Fruit fly (Drosophila melanogaster) whole organism: Measurements from ENCODE around the gene HHEX.

ENCODE experiments used
- CG8478 ChIP-seq: fragments of >200 bp; optimal IDR thresholded peaks from 2 replicates; lab custom pipeline; 2018; ENCODE audit warnings: inconsistent platforms
- Dll ChIP-seq: fragments of >200 bp; optimal IDR thresholded peaks from 2 replicates; lab custom pipeline; 2017
- EcR ChIP-seq, 2 experiments: fragments of >200 bp; optimal IDR thresholded peaks; 2 replicates each; lab custom pipeline; 2017; ENCODE audit warnings: missing biosample characterization in 2 of 2, missing genetic modification characterization in 2 of 2, missing genetic modification reagents in 2 of 2
- pan ChIP-seq: fragments of >200 bp; optimal IDR thresholded peaks from 2 replicates; lab custom pipeline; 2017
- psq ChIP-seq: fragments of >200 bp; optimal IDR thresholded peaks from 2 replicates; lab custom pipeline; 2017
- usp ChIP-seq: fragments of >200 bp; optimal IDR thresholded peaks from 2 replicates; lab custom pipeline; 2017; ENCODE audit warnings: missing biosample characterization, missing genetic modification characterization, mixed read lengths

The HHEX gene

DNA sequence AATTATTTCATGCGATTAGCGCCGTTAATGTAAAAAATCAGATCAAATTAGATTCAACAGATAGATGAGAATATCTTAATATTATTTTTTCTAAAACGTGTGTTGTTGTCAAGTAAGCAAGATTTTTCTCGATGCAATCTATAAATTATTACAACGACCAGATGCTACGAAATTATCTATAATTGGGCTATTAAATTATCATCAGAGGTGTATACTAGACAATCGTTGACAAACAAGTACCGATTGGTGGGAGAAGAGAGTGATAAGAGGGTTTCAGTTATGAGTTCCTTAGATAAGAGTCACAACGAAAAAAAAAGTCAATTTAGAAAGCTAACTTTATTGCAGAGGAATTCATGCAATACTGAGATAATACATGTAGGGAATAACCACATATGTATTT lies 13.2 kb downstream of the HHEX start:
- TF ChIP-seq psq (lab: Kevin White, UChicago) (no peak), CG8478 (lab: Kevin White, UChicago) (no peak), EcR (GFP tag; optimal IDR thresholded peaks at IDR 0.05; lab: Kevin White, UChicago) (no peak), usp (GFP tag; lab: Kevin White, UChicago) (no peak), pan (lab: Kevin White, UChicago) (no peak), Dll (lab: Kevin White, UChicago) (no peak)

DNA sequence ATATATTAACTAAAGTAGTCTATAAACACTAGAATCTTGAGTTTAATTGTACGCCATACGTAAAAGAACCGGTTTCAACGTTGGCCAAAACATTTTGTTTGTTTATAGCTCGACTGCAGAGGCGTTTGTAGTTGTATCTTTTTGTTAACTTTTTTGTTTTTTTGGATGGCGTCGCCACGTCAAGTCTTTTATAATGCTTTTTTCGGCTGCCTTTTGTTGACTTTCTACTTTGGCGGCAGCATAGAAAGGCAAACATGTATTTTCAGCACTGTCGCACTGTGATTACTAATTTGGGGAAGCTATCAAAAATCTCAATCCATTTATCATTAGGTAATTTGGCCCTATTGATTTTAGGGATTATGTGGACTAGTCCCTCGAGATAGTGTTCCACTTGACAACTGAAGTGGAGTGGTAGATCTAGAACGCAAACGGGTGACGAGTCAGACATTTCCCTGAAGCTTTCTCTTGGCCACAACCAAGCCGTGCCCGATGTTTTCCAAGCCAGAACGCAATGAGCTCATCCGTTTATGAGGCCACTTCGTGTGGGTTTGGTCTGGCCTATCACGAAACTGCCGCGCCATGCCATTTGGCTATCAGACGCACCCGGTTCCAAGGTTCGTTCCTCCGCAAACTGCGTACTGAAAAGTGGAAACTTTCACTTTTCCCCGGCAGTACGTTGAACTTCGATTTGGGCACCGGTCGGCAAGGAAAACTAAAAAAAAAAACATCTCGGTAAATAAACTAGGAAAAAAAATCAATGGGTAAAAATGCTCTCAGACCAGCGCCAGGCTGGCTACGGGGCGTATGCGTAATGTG lies 14.0 kb downstream of the HHEX start:
- TF ChIP-seq usp (GFP tag; lab: Kevin White, UChicago) (no peak), CG8478 (lab: Kevin White, UChicago) (no peak), EcR (GFP tag; optimal IDR thresholded peaks at IDR 0.05; lab: Kevin White, UChicago) (no peak), pan (lab: Kevin White, UChicago) (no peak), psq (lab: Kevin White, UChicago) (no peak), Dll (lab: Kevin White, UChicago) (no peak)

DNA sequence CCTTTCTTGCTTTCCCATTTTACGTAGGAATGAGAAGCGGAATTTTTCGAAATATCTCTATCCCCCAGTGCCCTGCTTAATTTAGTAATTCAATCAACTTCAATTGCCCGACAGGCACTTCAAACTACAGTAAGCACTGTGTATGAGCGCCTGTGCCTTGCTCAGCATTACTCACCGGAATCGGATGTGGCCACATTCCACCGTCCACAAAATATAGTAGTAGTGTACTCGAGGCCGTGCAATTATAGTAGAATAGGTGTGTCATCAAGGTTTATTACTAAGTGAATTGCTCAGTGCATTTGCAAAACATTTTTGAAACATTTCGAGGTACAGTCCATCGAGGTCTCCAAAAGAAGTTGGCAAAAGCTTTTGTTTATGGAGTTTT lies 15.0 kb downstream of the HHEX start:
- TF ChIP-seq usp (GFP tag; lab: Kevin White, UChicago) (no peak), EcR (GFP tag; optimal IDR thresholded peaks at IDR 0.05; lab: Kevin White, UChicago) (no peak), Dll (lab: Kevin White, UChicago) (no peak), pan (lab: Kevin White, UChicago) (no peak), psq (lab: Kevin White, UChicago) (no peak), CG8478 (lab: Kevin White, UChicago) (no peak)

DNA sequence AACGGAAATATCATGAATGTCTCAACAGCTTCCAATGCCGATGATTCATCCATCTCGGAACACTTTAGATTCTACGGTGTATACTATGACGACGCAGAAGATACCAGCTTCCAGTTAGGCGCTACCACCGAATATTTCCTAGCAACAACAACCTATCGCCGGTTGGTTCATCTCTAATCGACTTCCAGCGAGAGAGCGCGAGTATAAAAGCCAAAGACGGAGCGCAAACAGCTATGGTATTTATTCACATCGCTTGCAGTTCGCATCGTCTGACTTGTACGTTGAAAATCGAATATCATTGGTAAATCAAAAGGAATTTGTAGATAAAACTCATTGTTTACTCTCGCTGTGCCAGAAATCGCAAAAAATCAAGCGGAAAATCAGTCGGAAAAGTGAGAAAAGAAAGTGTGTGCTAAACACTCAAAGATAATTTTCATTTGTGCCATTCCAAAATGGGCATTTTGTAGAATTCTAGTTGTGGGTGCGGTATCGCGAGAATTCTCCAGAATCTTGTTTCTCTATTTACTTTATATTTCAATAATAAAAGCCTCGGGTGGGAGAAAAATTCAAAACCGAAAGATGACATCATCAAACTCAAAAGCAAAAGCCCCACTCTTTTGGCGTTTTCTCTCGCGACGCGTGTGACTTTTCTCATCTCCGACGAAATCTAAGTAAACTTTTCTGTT lies 15.6 kb downstream of the HHEX start, which contains the start of gene AnxB9:
Gene AnxB9, plus strand, starts transcription at position 232 of the 686 bp plus-strand sequence.
- TF ChIP-seq psq (lab: Kevin White, UChicago) (no peak), CG8478 (lab: Kevin White, UChicago) (no peak), usp (GFP tag; lab: Kevin White, UChicago) (no peak), Dll (lab: Kevin White, UChicago) (no peak), EcR (GFP tag; optimal IDR thresholded peaks at IDR 0.05; lab: Kevin White, UChicago) (no peak), pan (lab: Kevin White, UChicago) (no peak)

DNA sequence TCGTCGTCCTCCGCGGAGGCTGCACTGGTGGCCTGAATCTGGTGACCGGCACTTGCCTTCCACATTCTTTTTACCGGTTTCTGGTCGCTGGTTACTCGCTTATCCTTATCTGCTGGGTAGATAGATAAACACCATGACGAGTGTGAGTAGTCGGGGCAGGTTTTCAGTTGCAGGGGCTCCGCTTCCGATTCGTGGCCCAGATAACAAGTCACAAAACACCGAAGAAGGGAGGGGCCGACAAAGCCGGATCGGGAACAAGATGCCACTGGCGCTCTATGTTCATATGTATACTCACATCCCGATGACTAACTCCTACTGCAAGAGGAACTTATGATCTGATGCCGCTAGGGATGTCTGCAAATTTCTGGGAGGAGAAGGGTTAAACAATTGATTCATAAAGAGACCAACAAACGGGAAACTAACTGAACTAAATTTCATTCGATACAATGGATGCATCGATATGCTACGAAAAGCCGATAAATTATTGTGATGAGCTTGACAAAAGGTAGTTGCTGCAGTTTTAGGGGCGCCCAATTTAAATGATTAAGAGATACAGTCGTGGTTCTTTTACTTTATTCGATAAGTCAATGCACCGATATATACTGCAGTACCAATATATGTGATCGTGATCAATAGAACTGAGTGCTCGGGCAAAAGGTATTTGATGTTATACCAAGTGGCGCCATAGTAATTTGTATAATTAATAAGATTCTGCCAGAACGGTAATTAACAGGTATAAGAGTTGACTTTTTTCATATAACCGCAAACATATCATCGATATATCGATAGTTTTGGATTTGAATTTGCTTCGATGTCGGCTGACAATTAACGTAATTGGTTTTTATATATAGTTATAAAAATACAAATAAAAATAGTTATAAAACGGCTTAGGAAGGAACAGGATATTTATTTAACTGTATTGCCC lies 16.5 kb downstream of the HHEX start, which contains the start of gene Cortactin:
Gene Cortactin, minus strand, starts transcription at position 472 of the 925 bp plus-strand sequence.
- no peak for TF ChIP-seq CG8478 (lab: Kevin White, UChicago)
- no peak for TF ChIP-seq EcR (GFP tag; optimal IDR thresholded peaks at IDR 0.05; lab: Kevin White, UChicago)

DNA sequence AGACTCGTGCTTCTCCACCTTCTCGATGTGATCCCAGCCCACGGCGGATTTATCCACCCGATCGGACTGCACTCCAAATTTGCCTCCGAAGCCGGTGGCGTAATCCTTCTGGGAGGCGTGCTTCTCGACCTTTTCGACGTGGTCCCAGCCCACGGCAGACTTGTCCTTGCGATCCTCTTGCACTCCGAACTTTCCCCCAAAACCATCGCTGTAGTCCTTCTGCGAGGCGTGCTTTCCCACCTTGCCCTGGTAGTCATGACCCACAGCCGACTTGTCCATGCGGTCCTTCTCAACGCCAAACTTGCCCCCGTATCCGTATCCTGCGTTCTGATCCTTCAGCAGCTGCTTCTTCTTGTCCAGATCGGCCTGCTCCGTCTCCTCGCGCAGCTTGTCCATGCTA lies 17.3 kb downstream of the HHEX start:
- no peak for TF ChIP-seq psq (lab: Kevin White, UChicago)
- no peak for TF ChIP-seq usp (GFP tag; lab: Kevin White, UChicago)
- TF ChIP-seq EcR (GFP tag; optimal IDR thresholded peaks at IDR 0.05; lab: Kevin White, UChicago): no peak
- no peak for TF ChIP-seq Dll (lab: Kevin White, UChicago)
- TF ChIP-seq pan (lab: Kevin White, UChicago): no peak
- no peak for TF ChIP-seq CG8478 (lab: Kevin White, UChicago)

DNA sequence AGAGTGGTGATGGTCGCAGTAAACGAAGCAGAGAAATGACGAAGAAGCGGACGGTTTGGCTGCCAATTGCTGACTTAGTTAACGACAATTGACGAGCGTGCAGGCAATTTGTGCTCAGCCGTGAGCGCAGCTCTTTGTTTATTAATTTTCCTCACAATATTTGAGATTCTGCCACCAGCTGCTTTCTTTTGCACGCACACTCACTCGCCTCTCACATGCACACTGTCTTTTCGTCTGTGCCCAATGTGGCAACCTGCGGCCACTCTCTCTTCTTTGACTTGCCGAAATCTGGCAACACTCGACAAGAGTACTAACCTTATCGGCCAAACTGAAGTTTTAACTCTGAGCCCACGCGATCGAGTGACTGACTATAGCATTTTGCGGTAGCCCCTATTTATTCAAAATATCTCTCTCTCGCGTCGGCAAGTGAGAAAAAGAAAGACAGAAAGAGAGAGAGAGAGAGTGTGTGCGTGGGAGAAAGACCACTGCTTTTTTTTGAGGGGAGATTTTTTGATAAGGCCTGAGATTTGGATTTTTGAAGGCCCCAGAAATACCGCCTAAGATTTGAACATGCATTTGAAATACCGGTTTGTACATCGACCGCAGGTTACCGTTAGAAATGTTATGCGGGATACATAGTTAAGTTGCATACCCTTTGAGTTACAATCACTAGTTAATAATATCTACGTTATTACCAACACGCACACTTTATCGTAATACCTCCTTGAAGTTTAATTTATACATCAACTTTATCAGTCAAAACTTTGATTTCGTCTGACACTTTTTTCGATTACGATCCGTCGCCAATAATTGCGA lies 20.1 kb downstream of the HHEX start, which contains the start of gene Mvl:
Gene Mvl, minus strand, starts transcription at position 371 of the 816 bp plus-strand sequence.
- TF ChIP-seq psq (lab: Kevin White, UChicago): no peak
- peak in 1 of 2 experiments; percentile 60 for TF ChIP-seq EcR (GFP tag; optimal IDR thresholded peaks at IDR 0.05; lab: Kevin White, UChicago)

DNA sequence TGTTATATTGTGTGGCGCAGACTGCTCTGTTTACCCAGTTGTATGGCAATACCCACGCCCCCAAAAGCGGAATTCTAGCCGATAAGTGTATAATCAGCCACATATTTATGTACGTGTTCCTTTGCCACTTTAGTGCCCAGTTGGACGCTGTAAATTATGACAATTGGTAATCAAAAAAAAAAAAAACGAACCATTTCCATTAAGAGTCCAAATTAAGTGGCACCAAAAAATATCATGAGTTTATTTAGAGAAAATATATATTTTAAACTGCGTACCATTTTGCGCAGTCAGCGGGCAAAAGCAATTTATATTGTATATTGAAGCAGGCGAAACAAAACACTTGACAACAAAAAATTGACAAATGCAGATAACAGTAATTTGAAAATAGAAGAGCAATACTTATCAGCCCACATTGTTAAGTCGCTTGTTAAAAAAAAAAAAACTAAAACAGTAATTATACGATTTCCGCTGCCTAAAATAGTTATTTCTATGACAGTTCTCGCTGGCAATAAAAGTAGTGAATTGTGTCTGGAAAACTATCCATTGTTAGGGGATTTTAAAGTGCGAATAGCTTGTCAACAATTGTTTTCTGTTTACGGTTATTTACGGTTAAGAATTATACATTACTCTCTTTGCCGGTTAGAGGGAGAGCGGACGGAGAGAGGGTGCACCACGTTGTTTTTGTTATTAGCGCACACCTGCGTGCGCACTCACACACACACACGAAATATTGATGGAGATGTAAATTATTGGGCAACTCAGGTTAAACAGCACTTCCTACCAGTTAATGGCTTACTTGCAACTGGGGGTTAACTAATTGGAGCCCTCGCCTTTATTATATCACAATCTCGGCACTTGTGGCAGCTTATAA lies 21.0 kb downstream of the HHEX start:
- TF ChIP-seq EcR (GFP tag; optimal IDR thresholded peaks at IDR 0.05; lab: Kevin White, UChicago) (no peak), CG8478 (lab: Kevin White, UChicago) (no peak), usp (GFP tag; lab: Kevin White, UChicago) (no peak), psq (lab: Kevin White, UChicago) (no peak), Dll (lab: Kevin White, UChicago) (no peak)

DNA sequence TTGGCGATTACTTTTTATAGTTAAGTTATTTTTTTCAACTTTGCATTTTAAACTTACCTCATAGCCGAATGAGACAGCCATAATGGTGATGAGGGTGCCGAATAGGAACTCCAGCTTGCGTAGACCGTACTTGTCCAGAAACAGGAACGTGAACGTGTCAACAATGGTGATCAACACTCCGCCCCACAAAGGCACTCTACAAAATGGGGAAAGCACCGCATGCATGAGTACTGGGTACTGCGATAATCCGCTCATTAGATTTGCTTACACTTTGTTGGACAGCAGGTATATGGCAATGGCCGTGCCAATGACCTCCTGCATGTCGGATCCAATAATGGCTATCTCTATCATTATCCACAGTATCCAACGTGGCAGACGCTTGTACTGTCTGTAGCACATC lies 23.2 kb downstream of the HHEX start:
- no peak for TF ChIP-seq Dll (lab: Kevin White, UChicago)
- TF ChIP-seq EcR (GFP tag; optimal IDR thresholded peaks at IDR 0.05; lab: Kevin White, UChicago): no peak
- no peak for TF ChIP-seq usp (GFP tag; lab: Kevin White, UChicago)
- no peak for TF ChIP-seq pan (lab: Kevin White, UChicago)
